Worm (Caenorhabditis elegans) whole organism, L3 larva: Measurements from ENCODE around the gene ceh-48.

Experiments
- R02D3.7 ChIP-seq: fragments of 150-350 bp; optimal IDR thresholded peaks from 2 replicates; lab custom pipeline; 2014; ENCODE audit warnings: missing biosample characterization, missing genetic modification characterization
- ZK546.5 ChIP-seq: sonication (generic microtip); optimal IDR thresholded peaks from 2 replicates; lab custom pipeline; 2017; ENCODE audit warnings: missing biosample characterization, missing genetic modification characterization
- ama-1 ChIP-seq: fragments of 150-350 bp; optimal IDR thresholded peaks from 2 replicates; lab custom pipeline; 2018
- ceh-16 ChIP-seq: sonication (generic microtip); optimal IDR thresholded peaks from 2 replicates; lab custom pipeline; 2017; ENCODE audit warnings: missing biosample characterization, missing genetic modification characterization
- ceh-28 ChIP-seq: fragments of 150-350 bp; optimal IDR thresholded peaks from 2 replicates; lab custom pipeline; 2014; ENCODE audit warnings: missing biosample characterization, missing genetic modification reagents, missing genetic modification characterization
- egl-5 ChIP-seq: fragments of 150-350 bp; optimal IDR thresholded peaks from 2 replicates; lab custom pipeline; 2017; ENCODE audit warnings: missing biosample characterization, missing genetic modification reagents, missing genetic modification characterization, inconsistent platforms
- elt-2 ChIP-seq: sonication (generic microtip); optimal IDR thresholded peaks from 2 replicates; lab custom pipeline; 2016; ENCODE audit warnings: missing genetic modification reagents, mild to moderate bottlenecking, missing genetic modification characterization, missing compliant biosample characterization
- eor-1 ChIP-seq, 2 experiments: fragments of 150-350 bp; optimal IDR thresholded peaks; 2 replicates each; lab custom pipeline; 2014 to 2018; ENCODE audit warnings: missing biosample characterization in 2 of 2, missing genetic modification characterization in 2 of 2
- fkh-10 ChIP-seq: sonication (generic microtip); optimal IDR thresholded peaks from 2 replicates; lab custom pipeline; 2017; ENCODE audit warnings: missing biosample characterization, missing genetic modification reagents, missing genetic modification characterization
- fkh-2 ChIP-seq: fragments of 150-350 bp; optimal IDR thresholded peaks from 2 replicates; lab custom pipeline; 2014; ENCODE audit warnings: missing biosample characterization, missing genetic modification reagents, missing genetic modification characterization
- fos-1 ChIP-seq: fragments of 150-350 bp; optimal IDR thresholded peaks from 2 replicates; lab custom pipeline; 2014; ENCODE audit warnings: missing biosample characterization, missing genetic modification characterization
- hmg-11 ChIP-seq: sonication (generic microtip); optimal IDR thresholded peaks from 2 replicates; lab custom pipeline; 2016; ENCODE audit warnings: missing genetic modification characterization, missing compliant biosample characterization
- jun-1 ChIP-seq: fragments of 150-350 bp; optimal IDR thresholded peaks from 2 replicates; lab custom pipeline; 2014; ENCODE audit warnings: missing biosample characterization, missing genetic modification reagents, missing genetic modification characterization
- lsy-12 ChIP-seq: sonication (generic microtip); optimal IDR thresholded peaks from 2 replicates; lab custom pipeline; 2016; ENCODE audit warnings: mild to moderate bottlenecking, missing genetic modification characterization, missing compliant biosample characterization
- mdl-1 ChIP-seq: fragments of 150-350 bp; optimal IDR thresholded peaks from 2 replicates; lab custom pipeline; 2014; ENCODE audit warnings: missing biosample characterization, missing genetic modification characterization
- nfya-1 ChIP-seq: sonication (generic microtip); optimal IDR thresholded peaks from 2 replicates; lab custom pipeline; 2017; ENCODE audit warnings: missing genetic modification characterization, mild to moderate bottlenecking, missing compliant biosample characterization, antibody characterized with exemption, moderate library complexity; ENCODE audit not compliant: insufficient read depth
- nhr-11 ChIP-seq: fragments of 150-350 bp; optimal IDR thresholded peaks from 2 replicates; lab custom pipeline; 2014; ENCODE audit warnings: missing biosample characterization, missing genetic modification characterization
- nhr-12 ChIP-seq: fragments of 150-350 bp; optimal IDR thresholded peaks from 2 replicates; lab custom pipeline; 2014; ENCODE audit warnings: missing biosample characterization, missing genetic modification characterization
- nhr-23 ChIP-seq: fragments of 150-350 bp; optimal IDR thresholded peaks from 2 replicates; lab custom pipeline; 2014; ENCODE audit warnings: missing biosample characterization, missing genetic modification reagents, missing genetic modification characterization
- nhr-237 ChIP-seq: fragments of 150-350 bp; optimal IDR thresholded peaks from 2 replicates; lab custom pipeline; 2014; ENCODE audit warnings: missing biosample characterization, missing genetic modification characterization
- nhr-25 ChIP-seq: sonication (generic microtip); optimal IDR thresholded peaks from 2 replicates; lab custom pipeline; 2017; ENCODE audit warnings: missing biosample characterization, missing genetic modification characterization
- nhr-43 ChIP-seq: sonication (generic microtip); optimal IDR thresholded peaks from 2 replicates; lab custom pipeline; 2016; ENCODE audit warnings: mild to moderate bottlenecking, missing genetic modification characterization, missing compliant biosample characterization; ENCODE audit not compliant: poor library complexity, severe bottlenecking
- nhr-77 ChIP-seq: fragments of 150-350 bp; optimal IDR thresholded peaks from 2 replicates; lab custom pipeline; 2014; ENCODE audit warnings: missing biosample characterization, missing genetic modification characterization
- pha-4 ChIP-seq: fragments of 150-350 bp; optimal IDR thresholded peaks from 2 replicates; lab custom pipeline; 2014; ENCODE audit warnings: missing biosample characterization, missing genetic modification reagents, missing genetic modification characterization
- pqm-1 ChIP-seq: fragments of 150-350 bp; optimal IDR thresholded peaks from 2 replicates; lab custom pipeline; 2017; ENCODE audit warnings: missing biosample characterization, missing genetic modification characterization, inconsistent platforms
- skn-1 ChIP-seq: fragments of 150-350 bp; optimal IDR thresholded peaks from 2 replicates; lab custom pipeline; 2014; ENCODE audit warnings: missing biosample characterization, missing genetic modification characterization
- snpc-4 ChIP-seq: fragments of 150-350 bp; optimal IDR thresholded peaks from 2 replicates; lab custom pipeline; 2014; ENCODE audit warnings: missing biosample characterization, missing genetic modification characterization
- unc-39 ChIP-seq: sonication (generic microtip); optimal IDR thresholded peaks from 4 replicates; lab custom pipeline; 2017; ENCODE audit warnings: missing biosample characterization, missing genetic modification characterization
- unc-62 ChIP-seq: fragments of 150-350 bp; sonication (generic microtip); optimal IDR thresholded peaks from 4 replicates; lab custom pipeline; 2014; ENCODE audit warnings: missing biosample characterization, missing genetic modification reagents, missing genetic modification characterization
- zag-1 ChIP-seq: fragments of 150-350 bp; optimal IDR thresholded peaks from 2 replicates; lab custom pipeline; 2014; ENCODE audit warnings: missing biosample characterization, missing genetic modification characterization
- ztf-4 ChIP-seq: fragments of 150-350 bp; optimal IDR thresholded peaks from 2 replicates; lab custom pipeline; 2014; ENCODE audit warnings: missing biosample characterization, missing genetic modification characterization

ceh-48 gene

DNA sequence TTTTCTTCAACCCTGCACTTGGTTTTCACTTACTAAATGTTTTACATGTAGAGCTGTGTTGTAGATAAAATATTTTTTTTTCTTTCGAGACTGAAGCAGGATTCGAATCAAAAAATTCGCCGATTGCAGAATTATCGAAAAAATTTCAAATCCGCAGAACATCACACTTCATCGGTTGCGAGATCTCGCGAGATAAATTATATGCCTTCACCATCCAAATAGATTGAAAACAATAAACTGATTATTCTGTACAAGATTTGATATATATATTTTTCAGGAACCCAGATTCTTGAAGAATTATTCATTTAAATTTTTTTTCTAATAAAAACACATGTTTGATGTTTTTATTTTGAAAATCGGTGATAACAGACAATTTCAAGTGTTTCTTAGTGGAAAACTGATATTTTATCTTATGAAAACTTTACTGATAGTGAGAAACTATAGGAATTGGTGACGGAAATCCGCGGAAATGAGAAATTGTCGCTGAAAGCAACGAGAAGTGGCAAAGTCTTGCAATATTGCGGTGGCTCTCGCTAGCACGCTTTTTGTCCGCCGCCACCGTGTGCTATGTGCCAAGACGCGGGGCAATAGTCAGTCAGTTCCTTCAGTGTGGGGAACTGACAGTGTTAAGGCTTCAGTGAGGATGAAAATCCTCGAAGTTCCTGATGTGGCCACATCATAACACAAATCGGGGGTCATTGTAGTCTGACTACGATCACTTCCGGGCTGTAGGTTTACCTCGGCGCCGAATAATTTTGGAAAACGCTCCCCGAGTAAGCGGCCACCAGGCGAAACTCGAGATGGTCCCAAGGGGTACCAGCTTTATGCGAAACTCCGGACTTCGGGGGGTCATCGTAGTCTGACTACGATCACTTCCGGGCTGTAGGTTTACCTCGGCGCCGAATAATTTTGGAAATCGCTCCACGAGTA lies 19.3 kb upstream of the ceh-48 start:
- TF ChIP-seq snpc-4 (tag; lab: Kevin White, UChicago) (peak; percentile 33), elt-2 (peak; percentile 15), jun-1 (tag; lab: Kevin White, UChicago) (peak; percentile 16), ceh-28 (tag; lab: Kevin White, UChicago) (no peak), nhr-77 (peak; percentile 8), nhr-43 (tag; lab: Kevin White, UChicago) (peak; percentile 31)

DNA sequence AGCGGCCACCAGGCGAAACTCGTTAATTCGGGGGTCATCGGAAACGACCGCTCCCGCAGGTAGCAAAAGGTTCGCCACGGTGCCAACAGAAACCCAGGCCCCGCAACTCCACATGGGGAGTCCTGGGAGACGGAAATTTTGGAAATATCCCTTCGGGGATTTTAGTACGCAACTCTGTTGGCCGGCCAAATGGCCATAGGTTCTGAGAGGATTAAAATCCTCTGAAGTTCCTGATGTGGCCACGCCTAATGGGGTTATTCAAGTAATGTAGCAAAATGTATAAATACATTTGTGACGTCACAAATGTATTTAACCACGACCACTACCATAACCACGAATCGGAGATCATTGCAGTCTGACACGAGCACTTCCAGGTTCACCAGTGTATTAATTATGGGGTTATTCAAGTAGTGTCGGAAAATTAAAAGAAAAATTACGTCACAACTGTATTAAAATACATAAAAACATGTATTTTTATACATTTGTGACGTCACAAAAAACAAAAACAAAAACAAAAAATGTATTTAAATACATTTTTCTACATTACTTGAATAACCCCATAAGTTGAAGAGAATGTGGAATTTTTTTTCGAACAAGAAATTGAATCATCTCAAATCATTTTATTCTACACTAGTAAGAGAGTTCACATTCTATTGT lies 18.5 kb upstream of the ceh-48 start:
- TF ChIP-seq nhr-11 (tag; lab: Kevin White, UChicago) = no peak
- no peak for TF ChIP-seq nhr-237 (tag; lab: Kevin White, UChicago)
- no peak for TF ChIP-seq hmg-11 (tag; lab: Kevin White, UChicago)
- TF ChIP-seq fos-1 (tag; lab: Kevin White, UChicago) = no peak
- TF ChIP-seq pha-4 (tag; lab: Kevin White, UChicago) = no peak
- TF ChIP-seq nhr-23 = no peak
- no peak for TF ChIP-seq nhr-77
- no peak for TF ChIP-seq eor-1 (tag; optimal IDR thresholded peaks at IDR 0.05; lab: Kevin White, UChicago)
- no peak for TF ChIP-seq skn-1 (tag; lab: Kevin White, UChicago)
- no peak for TF ChIP-seq unc-39 (tag; lab: Kevin White, UChicago)
- TF ChIP-seq ceh-16 (tag; lab: Kevin White, UChicago) = no peak
- TF ChIP-seq egl-5 (tag; lab: Kevin White, UChicago) = no peak

DNA sequence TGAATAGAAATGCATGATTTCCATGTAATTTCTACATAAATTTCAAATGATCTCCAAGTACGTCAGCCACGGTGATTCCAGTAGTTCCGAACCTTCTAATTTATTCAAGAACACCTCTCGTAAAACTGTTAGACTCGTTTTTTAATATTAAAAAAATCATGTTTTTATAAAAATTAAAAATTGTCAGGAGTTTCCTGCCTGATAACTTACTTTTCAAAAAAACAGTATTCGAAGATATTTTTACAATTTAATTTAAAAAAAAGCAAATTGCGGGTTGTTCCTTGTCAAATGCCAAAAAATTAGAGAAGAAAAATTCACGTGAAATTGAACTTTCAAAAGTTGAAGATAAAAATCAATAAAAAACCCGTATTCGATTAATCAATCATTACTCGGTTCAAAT lies 16.4 kb upstream of the ceh-48 start, which contains the start of the genes C17H12.3 and C17H12.12:
TSS of gene C17H12.3 (minus strand) at position 101 of the 400 bp plus-strand sequence.
TSS of gene C17H12.12 (plus strand) at position 396 of the 400 bp plus-strand sequence.
- no peak for TF ChIP-seq ZK546.5 (tag; lab: Kevin White, UChicago)

DNA sequence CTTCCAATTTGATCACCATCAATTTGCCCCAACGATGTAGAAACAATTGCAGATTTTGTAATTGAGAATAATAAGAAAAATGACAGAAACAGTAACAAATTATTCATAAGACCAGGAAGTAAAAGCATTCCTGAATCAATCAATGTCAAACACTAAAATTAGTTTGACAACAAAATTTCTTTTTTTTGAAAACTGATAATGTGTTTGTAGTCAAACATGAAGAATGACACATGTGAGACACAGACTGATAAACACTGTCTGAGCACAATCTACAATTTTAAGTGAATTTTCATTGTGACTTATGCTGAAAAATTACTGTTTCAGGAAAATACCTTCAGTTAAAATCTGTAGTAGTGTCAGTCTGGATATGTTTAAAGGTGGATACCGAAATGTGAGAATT lies 9.8 kb upstream of the ceh-48 start, which contains the start of the genes cest-4 and C17H12.11:
TSS of gene cest-4 (minus strand) at position 206 of the 400 bp plus-strand sequence.
TSS of gene C17H12.11 (plus strand) at position 256 of the 400 bp plus-strand sequence.
- peak; percentile 79 for TF ChIP-seq elt-2
- peak; percentile 91 for TF ChIP-seq pqm-1 (tag; lab: Kevin White, UChicago)
- TF ChIP-seq nfya-1 (tag; lab: Kevin White, UChicago) = no peak
- TF ChIP-seq mdl-1 (tag; lab: Kevin White, UChicago) = no peak
- TF ChIP-seq nhr-25 = no peak

DNA sequence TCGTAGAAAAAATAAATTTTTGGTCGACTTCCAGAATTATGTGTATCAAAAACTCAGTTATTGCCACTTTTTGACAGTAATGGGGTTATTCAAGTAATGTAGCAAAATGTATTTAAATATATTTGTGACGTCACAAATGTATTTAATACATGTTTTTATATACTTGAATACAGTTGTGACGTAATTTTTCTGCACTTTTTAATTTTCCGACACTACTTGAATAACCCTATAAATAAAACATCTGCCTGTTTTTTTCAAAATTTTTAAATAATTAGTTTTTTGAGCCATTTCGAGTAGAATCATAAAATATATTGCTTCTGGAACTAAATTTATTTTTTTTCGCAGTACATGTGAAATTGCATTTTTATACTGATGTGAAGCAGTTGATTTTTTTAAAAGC lies 8.6 kb upstream of the ceh-48 start:
- TF ChIP-seq skn-1 (tag; lab: Kevin White, UChicago) (no peak), mdl-1 (tag; lab: Kevin White, UChicago) (no peak), ztf-4 (tag; lab: Kevin White, UChicago) (no peak)

DNA sequence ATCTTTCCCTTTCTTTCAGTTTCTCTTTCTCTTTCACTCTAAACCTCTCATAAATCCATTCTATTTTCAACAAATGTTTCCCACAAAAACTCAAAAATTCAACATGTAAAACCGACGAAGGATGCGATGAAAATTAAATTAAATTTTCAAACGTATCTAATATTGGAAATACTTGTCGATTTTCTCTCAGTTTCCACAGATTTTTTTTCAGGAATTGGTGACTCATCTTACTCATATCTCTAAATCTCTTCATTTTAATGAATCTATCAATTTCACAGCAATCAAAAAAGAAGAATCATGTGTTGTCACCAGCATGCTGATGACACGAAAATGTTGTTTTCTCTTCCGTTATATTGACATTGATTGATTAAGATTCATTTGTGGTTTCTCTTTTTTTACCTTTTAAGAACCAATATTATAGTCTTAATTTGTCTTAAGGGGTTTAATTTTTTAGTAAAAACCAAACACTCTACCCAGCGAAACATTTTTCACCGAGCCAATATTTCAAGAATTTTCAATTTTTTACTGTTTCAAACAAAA lies 8.0 kb upstream of the ceh-48 start:
- TF ChIP-seq ZK546.5 (tag; lab: Kevin White, UChicago) (no peak), unc-62 (GFP tag; lab: Kevin White, UChicago) (no peak), fkh-2 (no peak), R02D3.7 (tag; lab: Kevin White, UChicago) (no peak), pqm-1 (tag; lab: Kevin White, UChicago) (no peak), nhr-43 (tag; lab: Kevin White, UChicago) (no peak), nhr-12 (no peak), fkh-10 (GFP tag; lab: Kevin White, UChicago) (no peak), snpc-4 (tag; lab: Kevin White, UChicago) (no peak), zag-1 (tag; lab: Kevin White, UChicago) (no peak), lsy-12 (tag; lab: Kevin White, UChicago) (no peak), elt-2 (no peak), ceh-16 (tag; lab: Kevin White, UChicago) (no peak), ama-1 (lab: Kevin White, UChicago) (no peak)
